Fruit fly (Drosophila melanogaster): Measurements from ENCODE around the gene ksh.

ksh gene

dm6 chrX:19494285-19494684 lies 507 bp downstream of the ksh start, which contains the start of gene CG12204 (continued):
- no peak for TF ChIP-seq CG7372 (GFP tag; IDR thresholded peaks at IDR 0.05)
- TF ChIP-seq nmo (GFP tag; optimal IDR thresholded peaks at IDR 0.05) = no peak
- TF ChIP-seq crol (GFP tag; IDR thresholded peaks at IDR 0.05) = no peak
- TF ChIP-seq odd (GFP tag; optimal IDR thresholded peaks at IDR 0.05) = no peak
- TF ChIP-seq CG4730 (GFP tag; IDR thresholded peaks at IDR 0.05) = no peak
- TF ChIP-seq mirr (GFP tag; optimal IDR thresholded peaks at IDR 0.05) = no peak
- TF ChIP-seq Hr78 (GFP tag; optimal IDR thresholded peaks at IDR 0.05) = no peak
- no peak for TF ChIP-seq chn (GFP tag; optimal IDR thresholded peaks at IDR 0.05)
- peak; percentile 43; the same call in 1 of the 2 replicates for TF ChIP-seq NFAT (GFP tag; IDR thresholded peaks at IDR 0.05)
- no peak for TF ChIP-seq Poxn (GFP tag; IDR thresholded peaks at IDR 0.05)
- TF ChIP-seq CG13894 (tag; optimal IDR thresholded peaks at IDR 0.05) = no peak
- no peak for TF ChIP-seq CG3838 (GFP tag; optimal IDR thresholded peaks at IDR 0.05)
- no peak for TF ChIP-seq Nf-YA (GFP tag; IDR thresholded peaks at IDR 0.05)
- TF ChIP-seq CG3281 (GFP tag; optimal IDR thresholded peaks at IDR 0.05) = peak; percentile 4
- peak; percentile 43 for TF ChIP-seq CG7786 (GFP tag; optimal IDR thresholded peaks at IDR 0.05)
- no peak for TF ChIP-seq CHES-1-like (GFP tag; optimal IDR thresholded peaks at IDR 0.05)
- no peak for TF ChIP-seq CG9817 (tag; optimal IDR thresholded peaks at IDR 0.05)
- no peak for TF ChIP-seq Doc3 (GFP tag; IDR thresholded peaks at IDR 0.05; ENCODE audit: partially characterized antibody)
- TF ChIP-seq CG10979 (tag; optimal IDR thresholded peaks at IDR 0.05) = no peak
- no peak for TF ChIP-seq CG17328 (GFP tag; IDR thresholded peaks at IDR 0.05)
- no peak for TF ChIP-seq Dip2 (GFP tag; IDR thresholded peaks at IDR 0.05)
- no peak for TF ChIP-seq toy (GFP tag; IDR thresholded peaks at IDR 0.05)
- peak; percentile 4 for TF ChIP-seq Fer1 (GFP tag; optimal IDR thresholded peaks at IDR 0.05)
- no peak for TF ChIP-seq Mad (GFP tag; optimal IDR thresholded peaks at IDR 0.05)
- no peak for TF ChIP-seq CG11560 (tag; IDR thresholded peaks at IDR 0.05)
- no peak for TF ChIP-seq eve (GFP tag; optimal IDR thresholded peaks at IDR 0.05)
- no peak for TF ChIP-seq Tbp (GFP tag; optimal IDR thresholded peaks at IDR 0.05)
- no peak for TF ChIP-seq sna (GFP tag; IDR thresholded peaks at IDR 0.05; ENCODE audit: partially characterized antibody)
- TF ChIP-seq CG1233 (GFP tag; optimal IDR thresholded peaks at IDR 0.05) = no peak
- no peak for TF ChIP-seq al (GFP tag; IDR thresholded peaks at IDR 0.05)
- peak; percentile 22 for TF ChIP-seq CG12659 (GFP tag; optimal IDR thresholded peaks at IDR 0.05)
- TF ChIP-seq CG14014 (GFP tag; IDR thresholded peaks at IDR 0.05) = peak; percentile 22; the same call in 1 of the 2 replicates
- no peak for TF ChIP-seq CG4404 (GFP tag; IDR thresholded peaks at IDR 0.05)
- no peak for TF ChIP-seq CG15601 (tag; optimal IDR thresholded peaks at IDR 0.05)
- no peak for TF ChIP-seq CkIIα-i1 (GFP tag; IDR thresholded peaks at IDR 0.05)
- peak; percentile 20; the same call in 1 of the 2 replicates for TF ChIP-seq CG9932 (GFP tag; IDR thresholded peaks at IDR 0.05)
- no peak for TF ChIP-seq gsb (GFP tag; IDR thresholded peaks at IDR 0.05)
- no peak for TF ChIP-seq HLH54F (GFP tag; optimal IDR thresholded peaks at IDR 0.05)
- TF ChIP-seq CG30020 (tag; optimal IDR thresholded peaks at IDR 0.05) = no peak
- no peak for TF ChIP-seq CG32767 (GFP tag; IDR thresholded peaks at IDR 0.05)
- TF ChIP-seq CG17829 (tag; optimal IDR thresholded peaks at IDR 0.05) = no peak
- TF ChIP-seq HLHmδ (GFP tag; optimal IDR thresholded peaks at IDR 0.05) = no peak
- TF ChIP-seq stwl (tag; optimal IDR thresholded peaks at IDR 0.05) = peak; percentile 70
- TF ChIP-seq ab (GFP tag; optimal IDR thresholded peaks at IDR 0.05) = no peak
- no peak for TF ChIP-seq prd (optimal IDR thresholded peaks at IDR 0.05)
- TF ChIP-seq prd (GFP tag; IDR thresholded peaks at IDR 0.05) = no peak
- no peak for TF ChIP-seq ind (GFP tag; optimal IDR thresholded peaks at IDR 0.05)
- TF ChIP-seq CG11085 (GFP tag; IDR thresholded peaks at IDR 0.05) = no peak
- no peak for TF ChIP-seq ash1 (GFP tag; optimal IDR thresholded peaks at IDR 0.05)
- no peak for TF ChIP-seq maf-S (GFP tag; optimal IDR thresholded peaks at IDR 0.05)
- no peak for TF ChIP-seq NC2β (GFP tag; optimal IDR thresholded peaks at IDR 0.05)
- no peak for TF ChIP-seq CG4820 (GFP tag; optimal IDR thresholded peaks at IDR 0.05)
- no peak for TF ChIP-seq CG14965 (GFP tag; optimal IDR thresholded peaks at IDR 0.05; ENCODE audit: borderline replicate concordance)
